Fruit fly (Drosophila melanogaster): Measurements from ENCODE around the gene CG6168.

Gene CG6168

dm6 chr3L:11297595-11298370, 23.7 kb downstream of the CG6168 start:
- TF ChIP-seq CG32006 (GFP tag; optimal IDR thresholded peaks at IDR 0.05) (peak; percentile 88), Met (GFP tag; optimal IDR thresholded peaks at IDR 0.05) (peak; percentile 80), Smox (GFP tag; optimal IDR thresholded peaks at IDR 0.05) (peak; percentile 76), CG4318 (GFP tag; optimal IDR thresholded peaks at IDR 0.05) (peak; percentile 69), Eip93F (GFP tag; optimal IDR thresholded peaks at IDR 0.05) (no peak), dac (GFP tag; optimal IDR thresholded peaks at IDR 0.05) (peak; percentile 58), CG10669 (GFP tag; optimal IDR thresholded peaks at IDR 0.05) (peak; percentile 6), cyc (GFP tag; optimal IDR thresholded peaks at IDR 0.05) (peak; percentile 70), CG3919 (GFP tag; optimal IDR thresholded peaks at IDR 0.05) (peak; percentile 57), CG34406 (GFP tag; optimal IDR thresholded peaks at IDR 0.05) (peak; percentile 59), Sox102F (GFP tag; optimal IDR thresholded peaks at IDR 0.05) (peak; percentile 58), Eip78C (GFP tag) (peak; percentile 92), Hr39 (GFP tag; optimal IDR thresholded peaks at IDR 0.05) (peak; percentile 77), spab (GFP tag; optimal IDR thresholded peaks at IDR 0.05) (no peak), fd85E (GFP tag; optimal IDR thresholded peaks at IDR 0.05) (no peak), Hr4 (GFP tag; optimal IDR thresholded peaks at IDR 0.05) (peak; percentile 69), topi (GFP tag; optimal IDR thresholded peaks at IDR 0.05) (peak; percentile 71), acj6 (GFP tag; optimal IDR thresholded peaks at IDR 0.05) (peak; percentile 62), Sox14 (GFP tag; optimal IDR thresholded peaks at IDR 0.05) (peak; percentile 48), Ets96B (tag; optimal IDR thresholded peaks at IDR 0.05) (peak; percentile 37), eg (GFP tag; IDR thresholded peaks at IDR 0.05) (peak; percentile 60; the same call in 2 of the 3 replicates), svp (GFP tag) (peak; percentile 87), lz (GFP tag; optimal IDR thresholded peaks at IDR 0.05) (peak; percentile 73), CG6854 (GFP tag; optimal IDR thresholded peaks at IDR 0.05) (no peak), Hr38 (GFP tag; optimal IDR thresholded peaks at IDR 0.05) (no peak), CG15336 (GFP tag; IDR thresholded peaks at IDR 0.05) (peak; percentile 59), esn (GFP tag; optimal IDR thresholded peaks at IDR 0.05) (peak; percentile 82), pdm3 (GFP tag; optimal IDR thresholded peaks at IDR 0.05) (peak; percentile 64), Eip75B (GFP tag; optimal IDR thresholded peaks at IDR 0.05) (peak; percentile 33), CG31627 (GFP tag; optimal IDR thresholded peaks at IDR 0.05) (peak; percentile 68), net (GFP tag; optimal IDR thresholded peaks at IDR 0.05) (peak; percentile 39), CG6276 (GFP tag; optimal IDR thresholded peaks at IDR 0.05) (peak; percentile 71), Blimp-1 (GFP tag; optimal IDR thresholded peaks at IDR 0.05) (peak; percentile 23), CG8632 (GFP tag; optimal IDR thresholded peaks at IDR 0.05) (peak; percentile 46), Sox15 (GFP tag; optimal IDR thresholded peaks at IDR 0.05) (peak; percentile 38), achi (GFP tag; optimal IDR thresholded peaks at IDR 0.05) (peak; percentile 53), OdsH (GFP tag; optimal IDR thresholded peaks at IDR 0.05) (peak; percentile 64), CG7368 (GFP tag; optimal IDR thresholded peaks at IDR 0.05) (peak; percentile 44), CG11902 (GFP tag; optimal IDR thresholded peaks at IDR 0.05) (peak; percentile 31), Lpt (GFP tag; optimal IDR thresholded peaks at IDR 0.05) (peak; percentile 12), CG9139 (GFP tag; optimal IDR thresholded peaks at IDR 0.05) (no peak), CG8119 (GFP tag; IDR thresholded peaks at IDR 0.05) (peak; percentile 60; the same call in 2 of the 3 replicates), CG1621 (tag; optimal IDR thresholded peaks at IDR 0.05) (no peak), Ets21C (GFP tag; optimal IDR thresholded peaks at IDR 0.05) (peak; percentile 60), CG6792 (GFP tag; optimal IDR thresholded peaks at IDR 0.05) (peak; percentile 52), CG11762 (GFP tag; optimal IDR thresholded peaks at IDR 0.05; ENCODE audit: insufficient read depth) (peak; percentile 30), CG6163 (GFP tag; IDR thresholded peaks at IDR 0.05) (no peak; the same call in 2 of the 3 replicates), CG10631 (GFP tag; optimal IDR thresholded peaks at IDR 0.05) (peak; percentile 57), CG11294 (GFP tag; IDR thresholded peaks at IDR 0.05) (no peak), fd59A (GFP tag; optimal IDR thresholded peaks at IDR 0.05) (no peak), CG3032 (tag; optimal IDR thresholded peaks at IDR 0.05) (peak; percentile 38)
